Worm (Caenorhabditis elegans) whole organism, mixed stage, embryonic: ENCODE measurements around the gene cal-3.
A peak's percentile ranks its signal among the peaks of the same experiment; 100 is the strongest.

ENCODE experiments used
- M03D4.4 ChIP-seq: sonication (generic microtip); optimal IDR thresholded peaks from 2 replicates; lab custom pipeline; 2017; ENCODE audit warnings: mild to moderate bottlenecking, missing genetic modification characterization, missing compliant biosample characterization
- bed-3 ChIP-seq: fragments of 200-800 bp; sonication (Bioruptor generic); optimal IDR thresholded peaks from 3 replicates; lab custom pipeline; 2018; ENCODE audit warnings: mild to moderate bottlenecking, missing genetic modification characterization, moderate library complexity, missing compliant biosample characterization
- blmp-1 ChIP-seq: fragments of 150-350 bp; optimal IDR thresholded peaks from 2 replicates; lab custom pipeline; 2014; ENCODE audit warnings: missing biosample characterization, missing genetic modification characterization
- ceh-39 ChIP-seq: fragments of 150-350 bp; optimal IDR thresholded peaks from 2 replicates; lab custom pipeline; 2014; ENCODE audit warnings: missing biosample characterization, missing genetic modification characterization
- ceh-43 ChIP-seq: fragments of 200-800 bp; sonication (Bioruptor generic); optimal IDR thresholded peaks from 2 replicates; lab custom pipeline; 2018; ENCODE audit warnings: mild to moderate bottlenecking, missing genetic modification characterization, moderate library complexity, missing compliant biosample characterization
- ceh-83 ChIP-seq: fragments of 200-800 bp; sonication (Bioruptor generic); optimal IDR thresholded peaks from 2 replicates; lab custom pipeline; 2018; ENCODE audit warnings: mild to moderate bottlenecking, missing genetic modification characterization, missing compliant biosample characterization
- ces-1 ChIP-seq: fragments of 150-350 bp; optimal IDR thresholded peaks from 2 replicates; lab custom pipeline; 2014; ENCODE audit warnings: missing biosample characterization, missing genetic modification reagents, missing genetic modification characterization
- cnd-1 ChIP-seq: fragments of 200-800 bp; sonication (Bioruptor generic); optimal IDR thresholded peaks from 2 replicates; lab custom pipeline; 2018; ENCODE audit warnings: mild to moderate bottlenecking, missing genetic modification characterization, missing compliant biosample characterization
- drap-1 ChIP-seq: fragments of 200-800 bp; sonication (Bioruptor generic); optimal IDR thresholded peaks from 3 replicates; lab custom pipeline; 2018; ENCODE audit warnings: mild to moderate bottlenecking, missing genetic modification characterization, missing compliant biosample characterization
- elt-1 ChIP-seq: sonication (generic microtip); optimal IDR thresholded peaks from 2 replicates; lab custom pipeline; 2017; ENCODE audit warnings: missing genetic modification characterization, mild to moderate bottlenecking, missing compliant biosample characterization, antibody characterized with exemption, moderate library complexity, borderline replicate concordance; ENCODE audit not compliant: insufficient read depth
- flh-1 ChIP-seq: fragments of 200-800 bp; sonication (Bioruptor generic); optimal IDR thresholded peaks from 2 replicates; lab custom pipeline; 2018; ENCODE audit warnings: mild to moderate bottlenecking, missing genetic modification characterization, moderate library complexity, missing compliant biosample characterization
- ham-2 ChIP-seq: fragments of 200-800 bp; sonication (Bioruptor generic); optimal IDR thresholded peaks from 2 replicates; lab custom pipeline; 2018; ENCODE audit warnings: mild to moderate bottlenecking, missing genetic modification characterization, missing compliant biosample characterization
- hlh-1 ChIP-seq: fragments of 150-350 bp; optimal IDR thresholded peaks from 2 replicates; lab custom pipeline; 2014; ENCODE audit warnings: missing biosample characterization, missing genetic modification reagents, missing genetic modification characterization
- lin-13 ChIP-seq: fragments of 150-350 bp; optimal IDR thresholded peaks from 2 replicates; lab custom pipeline; 2014; ENCODE audit warnings: missing biosample characterization, missing genetic modification characterization
- lsy-2 ChIP-seq: fragments of 150-350 bp; optimal IDR thresholded peaks from 2 replicates; lab custom pipeline; 2014; ENCODE audit warnings: missing biosample characterization, missing genetic modification characterization
- mab-5 ChIP-seq: fragments of 150-350 bp; optimal IDR thresholded peaks from 2 replicates; lab custom pipeline; 2014; ENCODE audit warnings: missing biosample characterization, missing genetic modification characterization
- mep-1 ChIP-seq: fragments of 150-350 bp; optimal IDR thresholded peaks from 2 replicates; lab custom pipeline; 2017; ENCODE audit warnings: missing biosample characterization, missing genetic modification reagents, missing genetic modification characterization, inconsistent platforms
- mls-2 ChIP-seq: sonication (generic microtip); optimal IDR thresholded peaks from 2 replicates; lab custom pipeline; 2016; ENCODE audit warnings: mild to moderate bottlenecking, missing genetic modification characterization, moderate library complexity, missing compliant biosample characterization
- nhr-12 ChIP-seq: fragments of 150-350 bp; optimal IDR thresholded peaks from 2 replicates; lab custom pipeline; 2014; ENCODE audit warnings: missing biosample characterization, missing genetic modification characterization
- nhr-2 ChIP-seq: fragments of 150-350 bp; optimal IDR thresholded peaks from 2 replicates; lab custom pipeline; 2014; ENCODE audit warnings: missing biosample characterization, missing genetic modification characterization
- nhr-237 ChIP-seq: fragments of 150-350 bp; optimal IDR thresholded peaks from 2 replicates; lab custom pipeline; 2014; ENCODE audit warnings: missing biosample characterization, missing genetic modification characterization
- nhr-28 ChIP-seq: fragments of 150-350 bp; optimal IDR thresholded peaks from 2 replicates; lab custom pipeline; 2014; ENCODE audit warnings: missing biosample characterization, missing genetic modification characterization
- nhr-76 ChIP-seq: sonication (generic microtip); optimal IDR thresholded peaks from 2 replicates; lab custom pipeline; 2017; ENCODE audit warnings: missing biosample characterization, missing genetic modification characterization
- pha-4 ChIP-seq: fragments of 150-350 bp; optimal IDR thresholded peaks from 2 replicates; lab custom pipeline; 2018; ENCODE audit warnings: missing biosample characterization, missing genetic modification reagents, missing genetic modification characterization
- sem-2 ChIP-seq: fragments of 200-800 bp; sonication (Bioruptor generic); optimal IDR thresholded peaks from 2 replicates; lab custom pipeline; 2018; ENCODE audit warnings: mild to moderate bottlenecking, missing genetic modification characterization, missing compliant biosample characterization
- snpc-4 ChIP-seq: fragments of 150-350 bp; optimal IDR thresholded peaks from 2 replicates; lab custom pipeline; 2014; ENCODE audit warnings: missing biosample characterization, missing genetic modification characterization
- sptf-1 ChIP-seq: sonication (generic microtip); optimal IDR thresholded peaks from 2 replicates; lab custom pipeline; 2017; ENCODE audit warnings: mild to moderate bottlenecking, missing genetic modification characterization, moderate library complexity, missing compliant biosample characterization
- tbx-8 ChIP-seq: fragments of 200-800 bp; sonication (Bioruptor generic); optimal IDR thresholded peaks from 2 replicates; lab custom pipeline; 2018; ENCODE audit warnings: mild to moderate bottlenecking, missing genetic modification characterization, moderate library complexity, missing compliant biosample characterization
- unc-120 ChIP-seq: sonication (generic microtip); optimal IDR thresholded peaks from 2 replicates; lab custom pipeline; 2017; ENCODE audit warnings: missing genetic modification characterization, missing compliant biosample characterization; ENCODE audit not compliant: poor library complexity, severe bottlenecking
- unc-39 ChIP-seq: fragments of 150-350 bp; optimal IDR thresholded peaks from 2 replicates; lab custom pipeline; 2014; ENCODE audit warnings: missing biosample characterization, missing genetic modification characterization
- unc-62 ChIP-seq: fragments of 150-350 bp; optimal IDR thresholded peaks from 2 replicates; lab custom pipeline; 2014; ENCODE audit warnings: missing biosample characterization, missing genetic modification reagents, missing genetic modification characterization
- zip-8 ChIP-seq: fragments of 150-350 bp; optimal IDR thresholded peaks from 2 replicates; lab custom pipeline; 2014; ENCODE audit warnings: missing biosample characterization, missing genetic modification characterization
- ztf-11 ChIP-seq: fragments of 150-350 bp; optimal IDR thresholded peaks from 2 replicates; lab custom pipeline; 2014; ENCODE audit warnings: missing biosample characterization, missing genetic modification characterization

Gene cal-3

ce11 chrIV:3873706-3874105 is 38.7 kb upstream of the cal-3 start, which contains the start of gene F37C4.5:
F37C4.5 (minus strand) TSS chrIV:3873806.
- TF ChIP-seq unc-120 (tag; lab: Kevin White, UChicago) (no peak), nhr-237 (tag; lab: Kevin White, UChicago) (no peak), tbx-8 (GFP tag; lab: Kevin White, UChicago) (no peak), cnd-1 (tag; lab: Kevin White, UChicago) (no peak), mab-5 (tag; lab: Kevin White, UChicago) (no peak), ceh-83 (GFP tag; lab: Kevin White, UChicago) (no peak), unc-62 (no peak), ztf-11 (tag; lab: Kevin White, UChicago) (no peak), hlh-1 (no peak), nhr-28 (no peak), ces-1 (GFP tag; lab: Kevin White, UChicago) (no peak), mep-1 (tag; lab: Kevin White, UChicago) (no peak), nhr-12 (tag; lab: Kevin White, UChicago) (no peak), ceh-39 (tag; lab: Kevin White, UChicago) (no peak), unc-39 (no peak), lin-13 (tag; lab: Kevin White, UChicago) (no peak), pha-4 (no peak), bed-3 (GFP tag; lab: Kevin White, UChicago) (no peak), sptf-1 (tag; lab: Kevin White, UChicago) (no peak), nhr-2 (tag; lab: Kevin White, UChicago) (no peak)

ce11 chrIV:3873195-3873594 is 38.2 kb upstream of the cal-3 start:
- TF ChIP-seq tbx-8 (GFP tag; lab: Kevin White, UChicago) (no peak), ceh-39 (tag; lab: Kevin White, UChicago) (no peak), bed-3 (GFP tag; lab: Kevin White, UChicago) (no peak), unc-62 (no peak), blmp-1 (tag; lab: Kevin White, UChicago) (no peak), ztf-11 (tag; lab: Kevin White, UChicago) (no peak), snpc-4 (tag; lab: Kevin White, UChicago) (no peak), pha-4 (no peak), nhr-237 (tag; lab: Kevin White, UChicago) (no peak), nhr-2 (tag; lab: Kevin White, UChicago) (no peak), ceh-83 (GFP tag; lab: Kevin White, UChicago) (no peak), sptf-1 (tag; lab: Kevin White, UChicago) (no peak), cnd-1 (tag; lab: Kevin White, UChicago) (no peak), drap-1 (GFP tag; lab: Kevin White, UChicago) (no peak), mls-2 (no peak), lsy-2 (no peak), hlh-1 (no peak)
- TF ChIP-seq, all 35 proteins: peak for 0

- TF ChIP-seq ceh-39 (tag; lab: Kevin White, UChicago), result no peak
- no peak for TF ChIP-seq nhr-2 (tag; lab: Kevin White, UChicago)
- no peak for TF ChIP-seq lin-13 (tag; lab: Kevin White, UChicago)
- TF ChIP-seq ham-2 (GFP tag; lab: Kevin White, UChicago), result no peak
- no peak for TF ChIP-seq elt-1 (tag; lab: Kevin White, UChicago)
- no peak for TF ChIP-seq mls-2
- no peak for TF ChIP-seq hlh-1
- TF ChIP-seq ztf-11 (tag; lab: Kevin White, UChicago), result no peak
- no peak for TF ChIP-seq M03D4.4 (tag; lab: Kevin White, UChicago)
- TF ChIP-seq flh-1 (GFP tag; lab: Kevin White, UChicago), result no peak
- TF ChIP-seq ceh-43 (GFP tag; lab: Kevin White, UChicago), result no peak
- no peak for TF ChIP-seq sptf-1 (tag; lab: Kevin White, UChicago)
- TF ChIP-seq cnd-1 (tag; lab: Kevin White, UChicago), result no peak
- no peak for TF ChIP-seq mep-1 (tag; lab: Kevin White, UChicago)
- no peak for TF ChIP-seq lsy-2
- no peak for TF ChIP-seq zip-8 (tag; lab: Kevin White, UChicago)
- TF ChIP-seq ceh-83 (GFP tag; lab: Kevin White, UChicago), result no peak
- TF ChIP-seq bed-3 (GFP tag; lab: Kevin White, UChicago), result no peak
- no peak for TF ChIP-seq unc-39
- TF ChIP-seq nhr-76 (tag; lab: Kevin White, UChicago), result no peak
Measured at ce11 chrIV:3869875-3870274, 34.9 kb upstream of the cal-3 start.

- TF ChIP-seq ceh-83 (GFP tag; lab: Kevin White, UChicago) (no peak), cnd-1 (tag; lab: Kevin White, UChicago) (no peak), M03D4.4 (tag; lab: Kevin White, UChicago) (no peak), sem-2 (GFP tag; lab: Kevin White, UChicago) (no peak), bed-3 (GFP tag; lab: Kevin White, UChicago) (no peak), nhr-28 (no peak), ham-2 (GFP tag; lab: Kevin White, UChicago) (peak; percentile 36), unc-120 (tag; lab: Kevin White, UChicago) (no peak), mls-2 (no peak), elt-1 (tag; lab: Kevin White, UChicago) (peak; percentile 40)
Measured at ce11 chrIV:3867252-3867651, 32.3 kb upstream of the cal-3 start, which contains the start of gene F37C4.4. F37C4.4 (plus strand) TSS chrIV:3867309.
